Fruit fly (Drosophila melanogaster) whole organism, embryonic: ENCODE measurements around the gene Sdic2.

ENCODE experiments used
- Aef1 ChIP-seq: fragments of 200-800 bp; sonication (Bioruptor generic); IDR thresholded peaks from 3 replicates; pipeline ENCODE4 v1.3.6; 2022; ENCODE audit warnings: missing biosample characterization, missing genetic modification characterization
- CG10565 ChIP-seq: fragments of 200-800 bp; sonication (Bioruptor generic); optimal IDR thresholded peaks from 3 replicates; lab custom pipeline; 2016; ENCODE audit warnings: missing biosample characterization, mild to moderate bottlenecking, missing genetic modification characterization
- CG12219 ChIP-seq: fragments of 200-800 bp; sonication (Bioruptor generic); optimal IDR thresholded peaks from 3 replicates; lab custom pipeline; 2018; ENCODE audit warnings: missing biosample characterization, mild to moderate bottlenecking, missing genetic modification characterization
- CG13123 ChIP-seq: fragments of 200-800 bp; sonication (Bioruptor generic); optimal IDR thresholded peaks from 2 replicates; lab custom pipeline; 2016; ENCODE audit warnings: missing biosample characterization, missing genetic modification characterization
- CG13296 ChIP-seq: fragments of 200-800 bp; sonication (Bioruptor generic); optimal IDR thresholded peaks from 3 replicates; lab custom pipeline; 2018; ENCODE audit warnings: missing biosample characterization, mild to moderate bottlenecking, missing genetic modification characterization
- CG14050 ChIP-seq: fragments of 200-800 bp; sonication (Bioruptor generic); IDR thresholded peaks from 3 replicates; pipeline ENCODE4 v1.3.6; 2022; ENCODE audit warnings: missing biosample characterization, missing genetic modification characterization
- CG15479 ChIP-seq: fragments of 200-800 bp; sonication (Bioruptor generic); optimal IDR thresholded peaks from 3 replicates; lab custom pipeline; 2019; ENCODE audit warnings: missing biosample characterization, mild to moderate bottlenecking, missing genetic modification characterization, moderate library complexity
- CG17912 ChIP-seq: fragments of 200-800 bp; sonication (Bioruptor generic); optimal IDR thresholded peaks from 2 replicates; lab custom pipeline; 2018; ENCODE audit warnings: missing biosample characterization, mild to moderate bottlenecking, missing genetic modification characterization
- CG2199 ChIP-seq: fragments of 200-800 bp; sonication (Bioruptor generic); IDR thresholded peaks from 3 replicates; pipeline ENCODE4 v1.3.6; 2022; ENCODE audit warnings: missing biosample characterization, missing genetic modification characterization
- CG32532 ChIP-seq: fragments of 200-800 bp; sonication (Bioruptor generic); IDR thresholded peaks from 2 replicates; pipeline ENCODE4 v1.3.6; 2022; ENCODE audit warnings: missing biosample characterization, missing genetic modification characterization
- CG32767 ChIP-seq: fragments of 200-800 bp; sonication (Bioruptor generic); IDR thresholded peaks from 2 replicates; pipeline ENCODE4 v1.3.6; 2022; ENCODE audit warnings: missing biosample characterization, missing genetic modification characterization
- CG3407 ChIP-seq: fragments of 200-800 bp; sonication (Bioruptor generic); optimal IDR thresholded peaks from 2 replicates; lab custom pipeline; 2018; ENCODE audit warnings: missing biosample characterization, mild to moderate bottlenecking, missing genetic modification characterization
- CG4404 ChIP-seq: fragments of 200-800 bp; sonication (Bioruptor generic); IDR thresholded peaks from 2 replicates; pipeline ENCODE4 v1.3.6; 2022; ENCODE audit warnings: missing biosample characterization, missing genetic modification characterization
- CG4854 ChIP-seq: fragments of 200-800 bp; sonication (Bioruptor generic); optimal IDR thresholded peaks from 2 replicates; lab custom pipeline; 2016; ENCODE audit warnings: missing biosample characterization, missing genetic modification characterization, inconsistent platforms
- CG7556 ChIP-seq: fragments of 200-800 bp; sonication (Bioruptor generic); optimal IDR thresholded peaks from 2 replicates; lab custom pipeline; 2017; ENCODE audit warnings: missing biosample characterization, mild to moderate bottlenecking, missing genetic modification characterization
- CG8765 ChIP-seq: fragments of 200-800 bp; sonication (Bioruptor generic); IDR thresholded peaks from 2 replicates; pipeline ENCODE4 v1.3.6; 2022; ENCODE audit warnings: missing biosample characterization, missing genetic modification characterization
- CG9817 ChIP-seq: fragments of 200-800 bp; sonication (Bioruptor generic); optimal IDR thresholded peaks from 2 replicates; lab custom pipeline; 2018; ENCODE audit warnings: missing biosample characterization, mild to moderate bottlenecking, missing genetic modification characterization, moderate library complexity
- CG9932 ChIP-seq: fragments of 200-800 bp; sonication (Bioruptor generic); IDR thresholded peaks from 2 replicates; pipeline ENCODE4 v1.3.6; 2022; ENCODE audit warnings: missing biosample characterization, missing genetic modification characterization
- E2f1 ChIP-seq: fragments of 200-800 bp; sonication (Bioruptor generic); IDR thresholded peaks from 2 replicates; pipeline ENCODE4 v1.3.6; 2022; ENCODE audit warnings: missing biosample characterization, missing genetic modification characterization
- Med ChIP-seq: fragments of 200-800 bp; sonication (Bioruptor generic); peaks from one replicate; lab custom pipeline; 2016; ENCODE audit warnings: missing biosample characterization, missing genetic modification characterization, mild to moderate bottlenecking, inconsistent platforms, moderate library complexity
- NK7.1 ChIP-seq: fragments of 200-800 bp; sonication (Bioruptor generic); optimal IDR thresholded peaks from 3 replicates; lab custom pipeline; 2016; ENCODE audit warnings: missing biosample characterization, missing genetic modification characterization
- Nf-YB ChIP-seq: fragments of 200-800 bp; sonication (Bioruptor generic); optimal IDR thresholded peaks from 3 replicates; lab custom pipeline; 2019; ENCODE audit warnings: missing biosample characterization, mild to moderate bottlenecking, missing genetic modification characterization, moderate library complexity
- NfI ChIP-seq: fragments of 200-800 bp; sonication (Bioruptor generic); optimal IDR thresholded peaks from 3 replicates; lab custom pipeline; 2018; ENCODE audit warnings: missing biosample characterization, mild to moderate bottlenecking, missing genetic modification characterization, moderate library complexity
- Rx ChIP-seq: fragments of 200-800 bp; sonication (Bioruptor generic); IDR thresholded peaks from 2 replicates; pipeline ENCODE4 v1.3.6; 2022; ENCODE audit warnings: missing biosample characterization, missing genetic modification characterization
- Sox100B ChIP-seq: fragments of 200-800 bp; sonication (Bioruptor generic); optimal IDR thresholded peaks from 3 replicates; lab custom pipeline; 2018; ENCODE audit warnings: missing biosample characterization, mild to moderate bottlenecking, missing genetic modification characterization
- Ssrp ChIP-seq: fragments of 200-800 bp; sonication (Bioruptor generic); optimal IDR thresholded peaks from 2 replicates; lab custom pipeline; 2018; ENCODE audit warnings: missing biosample characterization, mild to moderate bottlenecking, missing genetic modification characterization, moderate library complexity
- YL-1 ChIP-seq: fragments of 200-800 bp; sonication (Bioruptor generic); optimal IDR thresholded peaks from 3 replicates; lab custom pipeline; 2017; ENCODE audit warnings: missing biosample characterization, mild to moderate bottlenecking, missing genetic modification characterization
- bbx ChIP-seq: fragments of 200-800 bp; sonication (Bioruptor generic); IDR thresholded peaks from 2 replicates; pipeline ENCODE4 v1.3.6; 2022; ENCODE audit warnings: missing biosample characterization, missing genetic modification characterization; ENCODE audit not compliant: partially characterized antibody
- cg ChIP-seq: fragments of 200-800 bp; sonication (Bioruptor generic); optimal IDR thresholded peaks from 3 replicates; lab custom pipeline; 2019; ENCODE audit warnings: missing biosample characterization, mild to moderate bottlenecking, missing genetic modification characterization, moderate library complexity
- chm ChIP-seq: fragments of 200-800 bp; sonication (Bioruptor generic); IDR thresholded peaks from 2 replicates; pipeline ENCODE4 v1.3.6; 2022; ENCODE audit warnings: missing biosample characterization, missing genetic modification characterization
- corto ChIP-seq: fragments of 200-800 bp; sonication (Bioruptor generic); optimal IDR thresholded peaks from 2 replicates; lab custom pipeline; 2016; ENCODE audit warnings: missing biosample characterization, mild to moderate bottlenecking, missing genetic modification characterization, moderate library complexity
- dati ChIP-seq: fragments of 200-800 bp; sonication (Bioruptor generic); IDR thresholded peaks from 2 replicates; pipeline ENCODE4 v1.3.6; 2022; ENCODE audit warnings: missing biosample characterization, missing genetic modification characterization
- fd96Cb ChIP-seq: fragments of 200-800 bp; sonication (Bioruptor generic); optimal IDR thresholded peaks from 2 replicates; lab custom pipeline; 2018; ENCODE audit warnings: missing biosample characterization, mild to moderate bottlenecking, missing genetic modification characterization, moderate library complexity
- kni ChIP-seq: fragments of 200-800 bp; sonication (Bioruptor generic); optimal IDR thresholded peaks from 3 replicates; lab custom pipeline; 2017; ENCODE audit warnings: mild to moderate bottlenecking, missing biosample characterization, missing genetic modification reagents, missing genetic modification characterization
- lmd ChIP-seq: fragments of 200-800 bp; sonication (Bioruptor generic); IDR thresholded peaks from 2 replicates; pipeline ENCODE4 v1.3.6; 2022; ENCODE audit warnings: missing biosample characterization, missing genetic modification characterization
- lola ChIP-seq, 3 experiments: fragments of >200 bp in 2 of 3; fragments of 200-800 bp in 1 of 3; sonication (Bioruptor generic) in 1 of 3; optimal IDR thresholded peaks; 2 replicates each; lab custom pipeline; 2017 to 2019; ENCODE audit warnings: missing biosample characterization in 3 of 3, missing genetic modification characterization in 3 of 3, mild to moderate bottlenecking in 1 of 3, moderate library complexity in 1 of 3
- mam ChIP-seq: fragments of 200-800 bp; sonication (Bioruptor generic); optimal IDR thresholded peaks from 3 replicates; lab custom pipeline; 2016; ENCODE audit warnings: missing biosample characterization, missing genetic modification characterization
- nau ChIP-seq: fragments of 200-800 bp; sonication (Bioruptor generic); optimal IDR thresholded peaks from 3 replicates; lab custom pipeline; 2017; ENCODE audit warnings: missing biosample characterization, mild to moderate bottlenecking, missing genetic modification characterization, missing genetic modification reagents
- odd ChIP-seq: fragments of 200-800 bp; sonication (Bioruptor generic); optimal IDR thresholded peaks from 2 replicates; lab custom pipeline; 2017; ENCODE audit warnings: missing biosample characterization, mild to moderate bottlenecking, missing genetic modification characterization
- otp ChIP-seq: fragments of 200-800 bp; sonication (Bioruptor generic); IDR thresholded peaks from 3 replicates; pipeline ENCODE4, ENCODE4 v1.3.6; 2022; ENCODE audit warnings: missing biosample characterization, missing genetic modification characterization
- pho ChIP-seq: fragments of 200-800 bp; sonication (Bioruptor generic); optimal IDR thresholded peaks from 2 replicates; lab custom pipeline; 2016; ENCODE audit warnings: missing biosample characterization, missing genetic modification characterization
- pnt ChIP-seq: fragments of 200-800 bp; sonication (Bioruptor generic); optimal IDR thresholded peaks from 3 replicates; lab custom pipeline; 2016; ENCODE audit warnings: missing biosample characterization, missing genetic modification characterization
- psq ChIP-seq: fragments of 200-800 bp; sonication (Bioruptor generic); optimal IDR thresholded peaks from 2 replicates; lab custom pipeline; 2017; ENCODE audit warnings: missing biosample characterization, missing genetic modification characterization
- run ChIP-seq: fragments of 200-800 bp; sonication (Bioruptor generic); optimal IDR thresholded peaks from 3 replicates; lab custom pipeline; 2018; ENCODE audit warnings: missing biosample characterization, mild to moderate bottlenecking, missing genetic modification characterization
- so ChIP-seq: fragments of 200-800 bp; sonication (Bioruptor generic); IDR thresholded peaks from 3 replicates; pipeline ENCODE4 v1.3.6; 2022; ENCODE audit warnings: missing biosample characterization, missing genetic modification characterization
- ssp ChIP-seq: fragments of 200-800 bp; sonication (Bioruptor generic); IDR thresholded peaks from 2 replicates; pipeline ENCODE4 v1.3.6; 2022; ENCODE audit warnings: missing biosample characterization, missing genetic modification characterization
- stc ChIP-seq: fragments of 200-800 bp; sonication (Bioruptor generic); IDR thresholded peaks from 2 replicates; pipeline ENCODE4 v1.3.6; 2022; ENCODE audit warnings: missing biosample characterization, missing genetic modification characterization
- tll ChIP-seq, 2 experiments: fragments of 200-800 bp in 1 of 2; fragments of >200 bp in 1 of 2; sonication (Bioruptor generic) in 1 of 2; optimal IDR thresholded peaks; 2 replicates each; lab custom pipeline; 2017 to 2019; ENCODE audit warnings: missing biosample characterization in 2 of 2, missing genetic modification characterization in 2 of 2, mild to moderate bottlenecking in 1 of 2, moderate library complexity in 1 of 2
- trh ChIP-seq: fragments of 200-800 bp; sonication (Bioruptor generic); optimal IDR thresholded peaks from 2 replicates; lab custom pipeline; 2016; ENCODE audit warnings: missing biosample characterization, missing genetic modification characterization
- unc-4 ChIP-seq: fragments of 200-800 bp; sonication (Bioruptor generic); IDR thresholded peaks from 2 replicates; pipeline ENCODE4 v1.3.6; 2022; ENCODE audit warnings: missing biosample characterization, missing genetic modification characterization; ENCODE audit not compliant: partially characterized antibody
- vvl ChIP-seq: fragments of 200-800 bp; sonication (Bioruptor generic); IDR thresholded peaks from 2 replicates; pipeline ENCODE4 v1.3.6; 2022; ENCODE audit warnings: missing biosample characterization, missing genetic modification characterization

Gene Sdic2

DNA sequence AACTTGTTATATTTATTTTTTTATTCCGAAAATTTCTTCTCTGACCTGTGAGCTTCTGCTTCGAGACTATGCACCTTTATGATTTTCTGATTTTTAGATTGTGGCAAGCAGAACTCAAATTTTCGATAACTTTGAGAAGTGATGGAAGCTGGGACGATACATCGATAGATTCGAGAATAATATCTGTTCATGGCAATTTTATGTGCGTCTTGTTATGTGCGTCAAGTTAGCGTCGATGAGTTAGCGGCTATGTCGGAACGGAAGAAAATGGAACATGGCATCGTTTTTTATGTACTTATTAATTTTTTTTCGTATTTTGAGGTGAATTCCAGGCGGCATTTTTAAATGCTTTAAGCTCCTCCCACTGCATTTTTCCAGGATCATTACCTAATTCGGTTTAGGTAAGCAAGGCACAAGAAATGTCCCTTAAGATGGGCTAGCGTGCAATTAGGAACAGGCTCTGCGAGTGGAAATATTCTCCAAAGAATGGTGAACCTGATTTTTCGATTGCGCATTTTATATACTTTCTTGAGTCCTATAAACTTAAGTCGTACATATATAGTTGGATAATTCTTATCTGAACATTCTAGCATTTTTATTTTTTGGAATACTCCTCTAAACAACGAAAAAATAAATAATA is 20.4 kb downstream of the Sdic2 start, which contains the start of gene Phf7 (continued):
- no peak for TF ChIP-seq lola (GFP tag; optimal IDR thresholded peaks at IDR 0.05; lab: Kevin White, UChicago)
- no peak for TF ChIP-seq vvl (GFP tag; lab: Robert Waterston, UW)
- peak; percentile 40; the same call in 1 of the 2 replicates for TF ChIP-seq CG9932
- TF ChIP-seq cg (GFP tag; lab: Kevin White, UChicago) = no peak
- no peak for TF ChIP-seq NK7.1 (GFP tag; lab: Kevin White, UChicago)
- TF ChIP-seq pnt (GFP tag; lab: Kevin White, UChicago) = no peak
- peak; percentile 13 for TF ChIP-seq pho (GFP tag; lab: Kevin White, UChicago)
- peak; percentile 77 for TF ChIP-seq bbx
- TF ChIP-seq E2f1 (GFP tag; lab: Robert Waterston, UW) = no peak
- TF ChIP-seq CG9817 (tag; lab: Kevin White, UChicago) = no peak
- no peak for TF ChIP-seq Nf-YB (GFP tag; lab: Kevin White, UChicago)
- no peak for TF ChIP-seq Sox100B (GFP tag; lab: Kevin White, UChicago)
- no peak for TF ChIP-seq nau (GFP tag; lab: Kevin White, UChicago)
- TF ChIP-seq dati (GFP tag; lab: Robert Waterston, UW) = no peak
- TF ChIP-seq CG4404 = no peak
- TF ChIP-seq CG13296 (GFP tag; lab: Kevin White, UChicago) = no peak
- no peak for TF ChIP-seq corto (GFP tag; lab: Kevin White, UChicago)
- TF ChIP-seq kni (GFP tag; lab: Kevin White, UChicago) = no peak
- no peak for TF ChIP-seq psq (GFP tag; lab: Kevin White, UChicago)
- TF ChIP-seq trh (GFP tag; lab: Kevin White, UChicago) = no peak
- no peak for TF ChIP-seq CG14050 (GFP tag; lab: Robert Waterston, UW)
- no peak for TF ChIP-seq lmd (GFP tag; lab: Robert Waterston, UW)
- TF ChIP-seq CG12219 (GFP tag; lab: Kevin White, UChicago) = no peak
- no peak for TF ChIP-seq CG3407 (GFP tag; lab: Kevin White, UChicago)
- no peak for TF ChIP-seq CG10565 (GFP tag; lab: Kevin White, UChicago)
- TF ChIP-seq run (tag; lab: Kevin White, UChicago) = no peak
- no peak for TF ChIP-seq Rx
- TF ChIP-seq CG32532 (GFP tag; lab: Robert Waterston, UW) = no peak
- no peak for TF ChIP-seq otp (GFP tag; lab: Robert Waterston, UW)
- TF ChIP-seq tll (GFP tag; optimal IDR thresholded peaks at IDR 0.05; lab: Kevin White, UChicago) = no peak
- peak; percentile 68 for TF ChIP-seq Med
- peak; percentile 78 for TF ChIP-seq ssp
- no peak for TF ChIP-seq stc (GFP tag; lab: Robert Waterston, UW)
- no peak for TF ChIP-seq Ssrp
- no peak for TF ChIP-seq fd96Cb
- TF ChIP-seq CG4854 (GFP tag; lab: Kevin White, UChicago) = no peak
- no peak for TF ChIP-seq so (GFP tag; lab: Robert Waterston, UW)
- no peak for TF ChIP-seq odd
- TF ChIP-seq unc-4 (GFP tag; lab: Robert Waterston, UW) = peak; percentile 72
- TF ChIP-seq CG32767 (GFP tag; lab: Robert Waterston, UW) = no peak
- TF ChIP-seq CG7556 (GFP tag; lab: Kevin White, UChicago) = no peak
- no peak for TF ChIP-seq Aef1 (GFP tag; lab: Robert Waterston, UW)
- no peak for TF ChIP-seq CG2199 (GFP tag; lab: Robert Waterston, UW)
- TF ChIP-seq NfI (GFP tag; lab: Kevin White, UChicago) = no peak
- no peak for TF ChIP-seq YL-1 (GFP tag; lab: Kevin White, UChicago)
- no peak for TF ChIP-seq CG13123 (GFP tag; lab: Kevin White, UChicago)
- TF ChIP-seq CG8765 (GFP tag; lab: Robert Waterston, UW) = no peak
- no peak for TF ChIP-seq mam
- no peak for TF ChIP-seq chm (GFP tag; lab: Robert Waterston, UW)
- no peak for TF ChIP-seq CG15479 (GFP tag; lab: Kevin White, UChicago)
- TF ChIP-seq CG17912 = no peak
